Worm (Caenorhabditis elegans) whole organism, early embryonic: ENCODE data around the gene R144.10.

Experiments
- F13C5.2 ChIP-seq: sonication (generic microtip); optimal IDR thresholded peaks from 2 replicates; lab custom pipeline; 2017; ENCODE audit warnings: mild to moderate bottlenecking, missing genetic modification characterization, inconsistent platforms, missing compliant biosample characterization
- ama-1 ChIP-seq: fragments of 150-350 bp; optimal IDR thresholded peaks from 2 replicates; lab custom pipeline; 2014
- ceh-36 ChIP-seq: sonication (generic microtip); optimal IDR thresholded peaks from 2 replicates; lab custom pipeline; 2016; ENCODE audit warnings: missing genetic modification characterization, inconsistent platforms, missing compliant biosample characterization
- ets-7 ChIP-seq: sonication (generic microtip); optimal IDR thresholded peaks from 2 replicates; lab custom pipeline; 2016; ENCODE audit warnings: missing genotype, missing genetic modification characterization, missing compliant biosample characterization
- flt-1 ChIP-seq: fragments of 200-800 bp; sonication (Bioruptor generic); IDR thresholded peaks from 2 replicates; pipeline ENCODE4 v1.3.6; 2022; ENCODE audit warnings: missing genetic modification characterization, missing compliant biosample characterization
- hmbx-1 ChIP-seq: sonication (generic microtip); optimal IDR thresholded peaks from 2 replicates; lab custom pipeline; 2016; ENCODE audit warnings: mild to moderate bottlenecking, missing genetic modification characterization, missing compliant biosample characterization
- scrt-1 ChIP-seq: fragments of 200-800 bp; sonication (Bioruptor generic); IDR thresholded peaks from 2 replicates; pipeline ENCODE4 v1.3.6; 2022; ENCODE audit warnings: missing genetic modification characterization, missing compliant biosample characterization
- tbx-11 ChIP-seq: fragments of 200-800 bp; sonication (Bioruptor generic); IDR thresholded peaks from 2 replicates; pipeline ENCODE4 v1.3.6; 2022; ENCODE audit warnings: missing genetic modification characterization, missing compliant biosample characterization
- tbx-37 ChIP-seq: fragments of 200-800 bp; sonication (Bioruptor generic); conservative IDR thresholded peaks from 2 replicates; pipeline ENCODE4 v1.3.6; 2022; ENCODE audit warnings: missing genetic modification reagents, missing genetic modification characterization, missing compliant biosample characterization
- tra-4 ChIP-seq: sonication (generic microtip); optimal IDR thresholded peaks from 2 replicates; lab custom pipeline; 2017; ENCODE audit warnings: missing genetic modification characterization, missing compliant biosample characterization

- no peak for TF ChIP-seq ceh-36 (tag; lab: Kevin White, UChicago)
- TF ChIP-seq ama-1 (lab: Kevin White, UChicago), result no peak
- TF ChIP-seq hmbx-1 (tag; lab: Kevin White, UChicago), result no peak
- TF ChIP-seq ets-7 (tag; lab: Kevin White, UChicago), result no peak
- TF ChIP-seq flt-1 (GFP tag; lab: Robert Waterston, UW), result no peak
- TF ChIP-seq scrt-1 (GFP tag; lab: Robert Waterston, UW), result no peak
- no peak for TF ChIP-seq tbx-37 (GFP tag; lab: Robert Waterston, UW)
- no peak for TF ChIP-seq tra-4 (tag; lab: Kevin White, UChicago)
- no peak for TF ChIP-seq tbx-11 (GFP tag; lab: Robert Waterston, UW)
- TF ChIP-seq F13C5.2 (tag; lab: Kevin White, UChicago), result no peak
Measured at ce11 chrIII:5044709-5045108, 42.6 kb upstream of the R144.10 start, which contains the start of gene C45G9.14.
